Worm (Caenorhabditis elegans) whole organism, young adult: Measurements from ENCODE around the gene sri-54.
"Not testable (repeated sequence)": the region's sequence is repeated elsewhere in the genome, so short reads cannot be mapped to it uniquely, and the experiment has no call there.

Experiments used
- B0336.3 ChIP-seq: fragments of 200-800 bp; sonication (Bioruptor generic); IDR thresholded peaks from 2 replicates; pipeline ENCODE4 v1.3.6; 2022; ENCODE audit warnings: missing genetic modification characterization, missing compliant biosample characterization
- D2030.7 ChIP-seq: fragments of 200-800 bp; sonication (Bioruptor generic); IDR thresholded peaks from 2 replicates; pipeline ENCODE4 v1.3.6; 2022; ENCODE audit warnings: missing genetic modification reagents, missing genetic modification characterization, missing compliant biosample characterization
- F39B2.1 ChIP-seq: fragments of 200-800 bp; sonication (Bioruptor generic); IDR thresholded peaks from 2 replicates; pipeline ENCODE4 v1.3.6; 2022; ENCODE audit warnings: missing genetic modification reagents, missing genetic modification characterization, missing compliant biosample characterization
- F55B11.4 ChIP-seq: sonication (generic microtip); optimal IDR thresholded peaks from 2 replicates; lab custom pipeline; 2016; ENCODE audit warnings: missing compliant biosample characterization, missing genetic modification characterization, borderline replicate concordance; ENCODE audit not compliant: insufficient read depth
- F57C9.4 ChIP-seq: sonication (generic microtip); optimal IDR thresholded peaks from 2 replicates; lab custom pipeline; 2017; ENCODE audit warnings: mild to moderate bottlenecking, missing genetic modification characterization, missing compliant biosample characterization
- K11D2.4 ChIP-seq: fragments of 200-800 bp; sonication (Bioruptor generic); IDR thresholded peaks from 2 replicates; pipeline ENCODE4 v1.3.6; 2022; ENCODE audit warnings: missing genetic modification reagents, missing genetic modification characterization, missing compliant biosample characterization
- T07F8.4 ChIP-seq: sonication (generic microtip); optimal IDR thresholded peaks from 2 replicates; lab custom pipeline; 2016; ENCODE audit warnings: mild to moderate bottlenecking, missing genetic modification characterization, moderate library complexity, missing compliant biosample characterization
- ama-1 ChIP-seq, 3 experiments: fragments of 150-350 bp in 1 of 3; sonication (generic microtip) in 2 of 3; optimal IDR thresholded peaks; 2 replicates each; lab custom pipeline; 2014 to 2018; ENCODE audit warnings: missing biosample characterization in 2 of 3, missing genetic modification characterization in 2 of 3, missing genetic modification reagents in 2 of 3
- attf-6 ChIP-seq: fragments of 200-800 bp; sonication (Bioruptor generic); IDR thresholded peaks from 2 replicates; pipeline ENCODE4 v1.3.6; 2022; ENCODE audit warnings: missing genetic modification reagents, missing genetic modification characterization, missing compliant biosample characterization
- cebp-2 ChIP-seq: fragments of 200-800 bp; sonication (Bioruptor generic); IDR thresholded peaks from 2 replicates; pipeline ENCODE4 v1.3.6; 2022; ENCODE audit warnings: missing genetic modification characterization, missing compliant biosample characterization
- chd-7 ChIP-seq: sonication (generic microtip); optimal IDR thresholded peaks from 2 replicates; lab custom pipeline; 2016; ENCODE audit warnings: mild to moderate bottlenecking, missing genetic modification characterization, moderate library complexity, missing compliant biosample characterization
- dpl-1 ChIP-seq: fragments of 150-350 bp; optimal IDR thresholded peaks from 2 replicates; lab custom pipeline; 2014; ENCODE audit warnings: missing biosample characterization, missing genetic modification reagents, missing genetic modification characterization
- egrh-3 ChIP-seq: fragments of 200-800 bp; sonication (Bioruptor generic); IDR thresholded peaks from 2 replicates; pipeline ENCODE4 v1.3.6; 2022; ENCODE audit warnings: missing genetic modification reagents, missing genetic modification characterization, missing compliant biosample characterization
- hlh-26 ChIP-seq: fragments of 200-800 bp; sonication (Bioruptor generic); conservative IDR thresholded peaks from 2 replicates; pipeline ENCODE4 v1.3.6; 2022; ENCODE audit warnings: missing genetic modification reagents, missing genetic modification characterization, missing compliant biosample characterization
- hmg-20 ChIP-seq: fragments of 200-800 bp; sonication (Bioruptor generic); IDR thresholded peaks from 2 replicates; pipeline ENCODE4 v1.3.6; 2022; ENCODE audit warnings: missing genetic modification reagents, missing genetic modification characterization, missing compliant biosample characterization
- lag-1 ChIP-seq: fragments of 200-800 bp; sonication (Bioruptor generic); IDR thresholded peaks from 2 replicates; pipeline ENCODE4 v1.3.6; 2022; ENCODE audit warnings: missing genetic modification reagents, missing genetic modification characterization, missing compliant biosample characterization
- lin-40 ChIP-seq: sonication (generic microtip); optimal IDR thresholded peaks from 2 replicates; lab custom pipeline; 2016; ENCODE audit warnings: missing genetic modification characterization, mild to moderate bottlenecking, missing compliant biosample characterization, missing genotype, missing genetic modification reagents
- lir-1 ChIP-seq: fragments of 200-800 bp; sonication (Bioruptor generic); conservative IDR thresholded peaks from 2 replicates; pipeline ENCODE4 v1.3.6; 2022; ENCODE audit warnings: missing genetic modification reagents, missing genetic modification characterization, missing compliant biosample characterization
- madf-6 ChIP-seq: fragments of 200-800 bp; sonication (Bioruptor generic); IDR thresholded peaks from 2 replicates; pipeline ENCODE4 v1.3.6; 2022; ENCODE audit warnings: missing genetic modification reagents, missing genetic modification characterization, missing compliant biosample characterization
- mel-28 ChIP-seq: sonication (generic microtip); optimal IDR thresholded peaks from 2 replicates; lab custom pipeline; 2016; ENCODE audit warnings: borderline replicate concordance, mild to moderate bottlenecking, missing genetic modification characterization, missing compliant biosample characterization
- mxl-1 ChIP-seq: sonication (generic microtip); optimal IDR thresholded peaks from 2 replicates; lab custom pipeline; 2016; ENCODE audit warnings: missing genetic modification characterization, missing compliant biosample characterization
- nhr-27 ChIP-seq: fragments of 200-800 bp; sonication (Bioruptor generic); optimal IDR thresholded peaks from 2 replicates; lab custom pipeline; 2018; ENCODE audit warnings: mild to moderate bottlenecking, missing genetic modification characterization, moderate library complexity, missing compliant biosample characterization
- nhr-90 ChIP-seq: sonication (generic microtip); optimal IDR thresholded peaks from 2 replicates; lab custom pipeline; 2016; ENCODE audit warnings: missing genotype, mild to moderate bottlenecking, missing genetic modification characterization, missing compliant biosample characterization
- snpc-1.3 ChIP-seq: sonication (generic microtip); optimal IDR thresholded peaks from 2 replicates; lab custom pipeline; 2017; ENCODE audit warnings: missing genetic modification characterization, mild to moderate bottlenecking, missing compliant biosample characterization, antibody characterized with exemption, moderate library complexity, missing genotype, missing genetic modification reagents; ENCODE audit not compliant: insufficient read depth
- snpc-4 ChIP-seq, 5 experiments: fragments of 150-350 bp in 1 of 5; sonication (generic microtip) in 4 of 5; optimal IDR thresholded peaks; 2 replicates each; lab custom pipeline; 2014 to 2018; ENCODE audit warnings: missing genetic modification characterization in 5 of 5, missing biosample characterization in 3 of 5, antibody characterized with exemption in 2 of 5, mild to moderate bottlenecking in 2 of 5, missing compliant biosample characterization in 2 of 5, missing genotype in 2 of 5, moderate library complexity in 2 of 5, missing genetic modification reagents in 1 of 5
- sptf-2 ChIP-seq: fragments of 200-800 bp; sonication (Bioruptor generic); optimal IDR thresholded peaks from 2 replicates; lab custom pipeline; 2018; ENCODE audit warnings: mild to moderate bottlenecking, missing genetic modification characterization, missing compliant biosample characterization
- tbp1 ChIP-seq: fragments of 200-800 bp; sonication (Bioruptor generic); optimal IDR thresholded peaks from 2 replicates; lab custom pipeline; 2018; ENCODE audit warnings: mild to moderate bottlenecking, missing genetic modification characterization, missing compliant biosample characterization
- tbx-9 ChIP-seq: sonication (generic microtip); optimal IDR thresholded peaks from 2 replicates; lab custom pipeline; 2016; ENCODE audit warnings: borderline replicate concordance, missing genetic modification characterization, inconsistent platforms, missing compliant biosample characterization
- unc-130 ChIP-seq: sonication (generic microtip); optimal IDR thresholded peaks from 2 replicates; lab custom pipeline; 2016; ENCODE audit warnings: missing genetic modification reagents, missing genetic modification characterization, missing compliant biosample characterization
- unc-62 ChIP-seq: fragments of 150-350 bp; optimal IDR thresholded peaks from 2 replicates; lab custom pipeline; 2014; ENCODE audit warnings: missing biosample characterization, missing genetic modification reagents, missing genetic modification characterization
- ztf-18 ChIP-seq: sonication (generic microtip); optimal IDR thresholded peaks from 2 replicates; lab custom pipeline; 2016; ENCODE audit warnings: missing genotype, mild to moderate bottlenecking, missing genetic modification characterization, missing compliant biosample characterization

sri-54 gene

ce11 chrII:3149521-3150190, 12.0 kb upstream of the sri-54 start, which contains the start of the genes T10D4.11 and T10D4.1:
TSS of gene T10D4.11 (minus strand) at chrII:3149621.
TSS of gene T10D4.1 (plus strand) at chrII:3150140.
- TF ChIP-seq lin-40 (tag; lab: Kevin White, UChicago): no peak
- no peak for TF ChIP-seq dpl-1
- TF ChIP-seq lag-1 (GFP tag; lab: Robert Waterston, UW): no peak
- no peak for TF ChIP-seq hlh-26 (GFP tag; lab: Robert Waterston, UW)
- no peak for TF ChIP-seq snpc-4 (GFP tag; optimal IDR thresholded peaks at IDR 0.05; lab: Kevin White, UChicago)
- TF ChIP-seq snpc-4 (tag; optimal IDR thresholded peaks at IDR 0.05; lab: Kevin White, UChicago): no peak

DNA sequence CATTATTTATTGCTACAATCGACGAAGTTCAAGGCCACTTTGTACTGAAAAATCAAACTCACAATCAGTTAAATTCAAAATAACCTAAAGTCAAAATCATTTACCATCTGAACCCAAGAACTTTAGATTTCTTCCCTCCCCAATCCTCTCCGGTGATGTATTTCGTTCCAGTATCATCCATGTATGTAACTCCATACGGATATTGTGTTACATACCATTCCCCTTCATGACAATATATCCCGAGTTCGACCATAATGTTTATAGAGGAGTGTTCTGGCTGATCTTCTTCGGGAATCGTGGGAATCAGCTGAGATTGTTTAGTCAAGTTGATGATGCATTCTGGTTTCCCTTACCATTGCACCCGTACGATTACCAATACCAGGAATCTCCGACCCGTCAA, 10.7 kb upstream of the sri-54 start:
- TF ChIP-seq F57C9.4 (tag; lab: Kevin White, UChicago) (no peak), tbp1 (GFP tag; lab: Kevin White, UChicago) (no peak), T07F8.4 (tag; lab: Kevin White, UChicago) (no peak), unc-130 (GFP tag; lab: Kevin White, UChicago) (no peak), unc-62 (GFP tag; lab: Kevin White, UChicago) (no peak), cebp-2 (GFP tag; lab: Robert Waterston, UW) (no peak), hmg-20 (GFP tag; lab: Robert Waterston, UW) (no peak)

DNA sequence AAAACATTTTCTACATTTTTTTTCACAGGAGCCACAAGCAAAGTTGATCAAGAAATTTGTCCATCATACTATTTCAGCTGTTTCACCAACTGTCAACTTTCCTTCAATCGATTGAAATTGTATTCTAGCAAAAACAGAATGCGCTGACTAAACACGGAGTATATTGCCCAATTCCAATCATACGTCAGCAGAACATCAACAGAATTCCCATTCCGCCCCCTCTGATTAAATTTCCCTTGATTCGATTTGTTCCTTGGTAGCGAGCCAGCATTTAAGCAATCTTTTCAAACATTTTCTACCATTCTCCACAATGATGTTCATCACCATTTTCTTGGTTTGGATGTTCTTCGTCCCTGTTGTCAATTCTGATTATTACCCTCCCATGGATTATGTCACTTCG, 8.1 kb upstream of the sri-54 start, which contains the start of gene T10D4.15:
Gene T10D4.15 (plus strand): TSS at position 301 of the 400 bp plus-strand sequence.
- no peak for TF ChIP-seq T07F8.4 (tag; lab: Kevin White, UChicago)
- TF ChIP-seq D2030.7 (GFP tag; lab: Robert Waterston, UW): no peak
- TF ChIP-seq ama-1 (optimal IDR thresholded peaks at IDR 0.05; lab: Kevin White, UChicago): no peak
- TF ChIP-seq ama-1 (GFP tag; optimal IDR thresholded peaks at IDR 0.05; lab: Kevin White, UChicago): no peak
- TF ChIP-seq chd-7 (tag; lab: Kevin White, UChicago): no peak
- TF ChIP-seq B0336.3 (GFP tag; lab: Robert Waterston, UW): no peak
- no peak for TF ChIP-seq tbx-9
- TF ChIP-seq attf-6 (GFP tag; lab: Robert Waterston, UW): no peak
- TF ChIP-seq F39B2.1: no peak
- no peak for TF ChIP-seq sptf-2
- no peak for TF ChIP-seq lir-1 (GFP tag; lab: Robert Waterston, UW)
- no peak for TF ChIP-seq mxl-1 (tag; lab: Kevin White, UChicago)
- TF ChIP-seq nhr-90 (tag; lab: Kevin White, UChicago): no peak
- no peak for TF ChIP-seq F57C9.4 (tag; lab: Kevin White, UChicago)
- TF ChIP-seq F55B11.4 (tag; lab: Kevin White, UChicago): no peak
- no peak for TF ChIP-seq egrh-3 (GFP tag; lab: Robert Waterston, UW)
- no peak for TF ChIP-seq nhr-27 (tag; lab: Kevin White, UChicago)
- TF ChIP-seq ztf-18 (tag; lab: Kevin White, UChicago): no peak

- TF ChIP-seq mel-28 (tag; lab: Kevin White, UChicago); madf-6 (GFP tag; lab: Robert Waterston, UW); lin-40 (tag; lab: Kevin White, UChicago): not testable (repeated sequence)
Observed at ce11 chrII:3144552-3144951, 6.8 kb upstream of the sri-54 start, which contains the start of gene sri-43. TSS of gene sri-43 (minus strand) at chrII:3144652.

ce11 chrII:3142855-3143254, 5.2 kb upstream of the sri-54 start, which contains the start of gene sri-42:
TSS of gene sri-42 (minus strand) at chrII:3142955.
- TF ChIP-seq snpc-1.3; K11D2.4 (GFP tag; lab: Robert Waterston, UW); T07F8.4 (tag; lab: Kevin White, UChicago): not testable (repeated sequence)
